Fruit fly (Drosophila melanogaster) whole organism, wandering third instar larva: ENCODE data around the gene mil.
"Not testable (repeated sequence)": the region's sequence is repeated elsewhere in the genome, so short reads cannot be mapped to it uniquely, and the experiment has no call there.

Source experiments
- CG9705 ChIP-seq: fragments of 200-800 bp; sonication (Bioruptor generic); optimal IDR thresholded peaks from 2 replicates; lab custom pipeline; 2018; ENCODE audit warnings: missing biosample characterization, mild to moderate bottlenecking, missing genetic modification characterization
- HLH106 ChIP-seq: fragments of 200-800 bp; optimal IDR thresholded peaks from 3 replicates; lab custom pipeline; 2019; ENCODE audit warnings: missing biosample characterization, mild to moderate bottlenecking, missing genetic modification characterization, moderate library complexity
- Hr78 ChIP-seq: fragments of >200 bp; optimal IDR thresholded peaks from 2 replicates; lab custom pipeline; 2017; ENCODE audit warnings: missing biosample characterization, missing genetic modification characterization
- Jra ChIP-seq: sonication (Bioruptor generic); optimal IDR thresholded peaks from 2 replicates; lab custom pipeline; 2016; ENCODE audit warnings: missing biosample characterization, missing genetic modification characterization
- Myc ChIP-seq: fragments of >200 bp; optimal IDR thresholded peaks from 2 replicates; lab custom pipeline; 2017
- dl ChIP-seq, 2 experiments: fragments of 175-275, 200-275 bp in 1 of 2; fragments of 200-275 bp in 1 of 2; sonication (Bioruptor generic); optimal IDR thresholded peaks; lab custom pipeline; 2018; ENCODE audit warnings: mild to moderate bottlenecking in 2 of 2, missing biosample characterization in 2 of 2, missing genetic modification characterization in 2 of 2, moderate library complexity in 2 of 2; ENCODE audit not compliant: partially characterized antibody in 2 of 2, insufficient read depth in 1 of 2
- fru ChIP-seq: fragments of 200-800 bp; sonication (Bioruptor generic); optimal IDR thresholded peaks from 3 replicates; lab custom pipeline; 2016; ENCODE audit warnings: missing biosample characterization, mild to moderate bottlenecking, missing genetic modification characterization
- h ChIP-seq: fragments of 200-800 bp; sonication (Bioruptor generic); optimal IDR thresholded peaks from 3 replicates; lab custom pipeline; 2016; ENCODE audit warnings: missing biosample characterization, mild to moderate bottlenecking, missing genetic modification characterization
- lola ChIP-seq: fragments of >200 bp; optimal IDR thresholded peaks from 2 replicates; lab custom pipeline; 2017; ENCODE audit warnings: missing biosample characterization, missing genetic modification characterization
- psq ChIP-seq: fragments of 200-800 bp; sonication (Bioruptor generic); optimal IDR thresholded peaks from 3 replicates; lab custom pipeline; 2017; ENCODE audit warnings: missing biosample characterization, mild to moderate bottlenecking, missing genetic modification characterization, moderate library complexity
- sage ChIP-seq: fragments of 200-800 bp; sonication (Bioruptor generic); optimal IDR thresholded peaks from 2 replicates; lab custom pipeline; 2016; ENCODE audit warnings: missing biosample characterization, mild to moderate bottlenecking, missing genetic modification characterization
- sv ChIP-seq: fragments of 200-800 bp; sonication (Bioruptor generic); optimal IDR thresholded peaks from 3 replicates; lab custom pipeline; 2016; ENCODE audit warnings: missing biosample characterization, missing genetic modification characterization
- usp ChIP-seq: fragments of >200 bp; optimal IDR thresholded peaks from 2 replicates; lab custom pipeline; 2017; ENCODE audit warnings: missing biosample characterization, missing genetic modification characterization

dm6 chr3R:27963119-27963518 lies 50.9 kb downstream of the mil start, which contains the start of the genes CG31131 and CG4849:
- TF ChIP-seq Jra (GFP tag; lab: Kevin White, UChicago); Hr78 (GFP tag; lab: Kevin White, UChicago); psq (GFP tag; lab: Kevin White, UChicago); h (GFP tag; lab: Kevin White, UChicago); lola; sv (GFP tag; lab: Kevin White, UChicago); HLH106 (tag; lab: Kevin White, UChicago); usp (GFP tag; lab: Kevin White, UChicago); sage (GFP tag; lab: Kevin White, UChicago); fru (GFP tag; lab: Kevin White, UChicago); Myc; dl (GFP tag; optimal IDR thresholded peaks at IDR 0.05; lab: Kevin White, UChicago; ENCODE audit: insufficient read depth in 1 of 2, partially characterized antibody in 2 of 2); CG9705 (GFP tag; lab: Kevin White, UChicago): not testable (repeated sequence)
